Worm (Caenorhabditis elegans): ENCODE measurements around the gene cyp-37A1.

ce11 chrII:14064051-14064450 is 47.3 kb upstream of the cyp-37A1 start:
- TF ChIP-seq lin-15B (tag; optimal IDR thresholded peaks at IDR 0.05), result no peak
- TF ChIP-seq gei-8 (GFP tag; optimal IDR thresholded peaks at IDR 0.05), result no peak
- TF ChIP-seq pqm-1 (tag; optimal IDR thresholded peaks at IDR 0.05), result no peak
- no peak for TF ChIP-seq ZK546.5 (tag; optimal IDR thresholded peaks at IDR 0.05)
- no peak for TF ChIP-seq daf-12 (tag; optimal IDR thresholded peaks at IDR 0.05)
- no peak for TF ChIP-seq tra-1 (GFP tag; IDR thresholded peaks at IDR 0.05)
- TF ChIP-seq zfp-3 (GFP tag; conservative IDR thresholded peaks at IDR 0.05), result no peak
- TF ChIP-seq hlh-30 (tag; optimal IDR thresholded peaks at IDR 0.05; ENCODE audit: insufficient read depth), result no peak
- TF ChIP-seq lin-13 (GFP tag; optimal IDR thresholded peaks at IDR 0.05), result no peak
